Fruit fly (Drosophila melanogaster): ENCODE results near the gene CG5509.

The CG5509 gene

dm6 chr3R:12442601-12443533 lies 9.4 kb upstream of the CG5509 start:
- TF ChIP-seq CrebA (GFP tag; optimal IDR thresholded peaks at IDR 0.05; ENCODE audit: borderline replicate concordance) (no peak), Hr83 (GFP tag; optimal IDR thresholded peaks at IDR 0.05; ENCODE audit: poor library complexity, severe bottlenecking) (peak; percentile 56), CG32264 (GFP tag; optimal IDR thresholded peaks at IDR 0.05) (no peak), Sp1 (GFP tag; optimal IDR thresholded peaks at IDR 0.05) (peak; percentile 84), psq (GFP tag; optimal IDR thresholded peaks at IDR 0.05) (peak; percentile 72), woc (GFP tag; optimal IDR thresholded peaks at IDR 0.05) (peak; percentile 37), CG9705 (GFP tag; optimal IDR thresholded peaks at IDR 0.05) (peak; percentile 45), rgr (GFP tag; optimal IDR thresholded peaks at IDR 0.05) (peak; percentile 82), Dfd (GFP tag; optimal IDR thresholded peaks at IDR 0.05) (no peak), lola (GFP tag; optimal IDR thresholded peaks at IDR 0.05) (no peak), Hr78 (GFP tag; optimal IDR thresholded peaks at IDR 0.05) (no peak), dmrt93B (GFP tag; optimal IDR thresholded peaks at IDR 0.05) (peak; percentile 44), sage (GFP tag; optimal IDR thresholded peaks at IDR 0.05) (no peak), OdsH (GFP tag; optimal IDR thresholded peaks at IDR 0.05) (peak; percentile 83), brk (GFP tag; optimal IDR thresholded peaks at IDR 0.05) (peak; percentile 78), Jra (GFP tag; optimal IDR thresholded peaks at IDR 0.05) (peak; percentile 63), Myc (optimal IDR thresholded peaks at IDR 0.05) (no peak), tai (GFP tag; optimal IDR thresholded peaks at IDR 0.05) (peak; percentile 51), h (GFP tag; optimal IDR thresholded peaks at IDR 0.05) (peak; percentile 90), N (GFP tag; optimal IDR thresholded peaks at IDR 0.05) (no peak), dsf (GFP tag; optimal IDR thresholded peaks at IDR 0.05; ENCODE audit: borderline replicate concordance) (peak; percentile 28), ey (GFP tag; optimal IDR thresholded peaks at IDR 0.05) (peak; percentile 68), pan (optimal IDR thresholded peaks at IDR 0.05) (no peak), Dif (GFP tag; optimal IDR thresholded peaks at IDR 0.05; ENCODE audit: partially characterized antibody) (peak; percentile 11), HLH106 (tag; optimal IDR thresholded peaks at IDR 0.05) (peak; percentile 79), sv (GFP tag; optimal IDR thresholded peaks at IDR 0.05) (no peak), Hnf4 (GFP tag; optimal IDR thresholded peaks at IDR 0.05) (peak; percentile 38), fru (GFP tag; optimal IDR thresholded peaks at IDR 0.05) (peak; percentile 77), br (GFP tag; optimal IDR thresholded peaks at IDR 0.05) (peak; percentile 64), dl (GFP tag; optimal IDR thresholded peaks at IDR 0.05; ENCODE audit: insufficient read depth in 1 of 2, partially characterized antibody in 2 of 2) (no peak), GATAd (GFP tag; optimal IDR thresholded peaks at IDR 0.05) (no peak), Abd-B (GFP tag; optimal IDR thresholded peaks at IDR 0.05) (no peak), Vsx2 (GFP tag; optimal IDR thresholded peaks at IDR 0.05; ENCODE audit: partially characterized antibody) (no peak), jim (GFP tag; optimal IDR thresholded peaks at IDR 0.05) (no peak), Rel (GFP tag; optimal IDR thresholded peaks at IDR 0.05) (no peak), Rel (tag; optimal IDR thresholded peaks at IDR 0.05) (no peak), foxo (GFP tag; optimal IDR thresholded peaks at IDR 0.05) (peak in 1 of 2 experiments; percentile 82), Mio (GFP tag; optimal IDR thresholded peaks at IDR 0.05) (no peak), usp (GFP tag; optimal IDR thresholded peaks at IDR 0.05) (no peak)

DNA sequence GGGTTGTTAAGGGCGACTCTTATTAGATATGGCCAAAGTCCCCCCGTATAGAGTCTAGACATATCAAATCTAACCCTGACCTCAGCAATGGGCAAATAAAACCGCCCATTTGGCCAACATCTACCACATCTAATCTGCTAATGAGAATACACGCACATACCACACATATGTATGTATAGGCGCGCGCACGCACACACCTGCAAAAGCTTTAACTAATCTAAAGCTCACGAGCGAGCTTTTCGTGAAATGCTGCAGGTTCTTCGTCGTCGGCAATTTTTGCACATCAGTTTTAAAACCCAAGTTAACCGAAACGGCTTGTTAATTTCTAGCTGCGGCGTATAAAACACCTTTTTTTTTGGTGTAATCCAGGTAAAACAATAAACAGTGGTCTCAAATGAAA lies 8.5 kb upstream of the CG5509 start:
- TF ChIP-seq lola (GFP tag; optimal IDR thresholded peaks at IDR 0.05) (peak; percentile 58), Mio (GFP tag; optimal IDR thresholded peaks at IDR 0.05) (no peak), Myc (optimal IDR thresholded peaks at IDR 0.05) (no peak), Hr83 (GFP tag; optimal IDR thresholded peaks at IDR 0.05; ENCODE audit: poor library complexity, severe bottlenecking) (peak; percentile 20), Rel (GFP tag; optimal IDR thresholded peaks at IDR 0.05) (no peak), Rel (tag; optimal IDR thresholded peaks at IDR 0.05) (peak; percentile 12), Dfd (GFP tag; optimal IDR thresholded peaks at IDR 0.05) (no peak)
